Worm (Caenorhabditis elegans) whole organism, L4 larva: Measurements from ENCODE around the gene irld-59.
A peak's percentile ranks its signal among the peaks of the same experiment; 100 is the strongest.
"Not testable (repeated sequence)": the region's sequence is repeated elsewhere in the genome, so short reads cannot be mapped to it uniquely, and the experiment has no call there.

ENCODE experiments used
- F37D6.2 ChIP-seq: sonication (generic microtip); optimal IDR thresholded peaks from 2 replicates; lab custom pipeline; 2016; ENCODE audit warnings: mild to moderate bottlenecking, missing genetic modification characterization, missing compliant biosample characterization
- F49E8.2 ChIP-seq: sonication (generic microtip); optimal IDR thresholded peaks from 2 replicates; lab custom pipeline; 2016; ENCODE audit warnings: missing compliant biosample characterization, mild to moderate bottlenecking, missing genetic modification characterization, borderline replicate concordance
- Y5F2A.4 ChIP-seq: fragments of 200-800 bp; sonication (Bioruptor generic); optimal IDR thresholded peaks from 2 replicates; lab custom pipeline; 2018; ENCODE audit warnings: mild to moderate bottlenecking, missing genetic modification characterization, missing compliant biosample characterization
- aha-1 ChIP-seq: fragments of 150-350 bp; peaks from one replicate; lab custom pipeline; 2014; ENCODE audit warnings: missing biosample characterization, missing genetic modification characterization
- ceh-20 ChIP-seq: fragments of 200-800 bp; sonication (Bioruptor generic); IDR thresholded peaks from 2 replicates; pipeline ENCODE4 v1.3.6; 2022; ENCODE audit warnings: missing genetic modification reagents, missing genetic modification characterization, missing compliant biosample characterization
- ceh-62 ChIP-seq: sonication (generic microtip); optimal IDR thresholded peaks from 2 replicates; lab custom pipeline; 2017; ENCODE audit warnings: missing biosample characterization, missing genetic modification characterization
- duxl-1 ChIP-seq: sonication (generic microtip); optimal IDR thresholded peaks from 2 replicates; lab custom pipeline; 2016; ENCODE audit warnings: mild to moderate bottlenecking, missing genetic modification characterization, moderate library complexity, missing compliant biosample characterization; ENCODE audit not compliant: poor library complexity
- egl-27 ChIP-seq: sonication (generic microtip); optimal IDR thresholded peaks from 3 replicates; lab custom pipeline; 2017; ENCODE audit warnings: missing biosample characterization, missing genetic modification reagents, missing genetic modification characterization
- lin-15B ChIP-seq: fragments of 150-350 bp; sonication (generic microtip); optimal IDR thresholded peaks from 3 replicates; lab custom pipeline; 2014; ENCODE audit warnings: missing biosample characterization, missing genetic modification characterization
- lin-29 ChIP-seq: fragments of 200-800 bp; sonication (Bioruptor generic); IDR thresholded peaks from 2 replicates; pipeline ENCODE4 v1.3.6; 2022; ENCODE audit warnings: missing genetic modification reagents, missing genetic modification characterization, missing compliant biosample characterization
- lin-39 ChIP-seq: fragments of 150-350 bp; optimal IDR thresholded peaks from 2 replicates; lab custom pipeline; 2014; ENCODE audit warnings: missing biosample characterization, missing genetic modification reagents, missing genetic modification characterization
- madf-9 ChIP-seq: fragments of 200-800 bp; sonication (Bioruptor generic); conservative IDR thresholded peaks from 2 replicates; pipeline ENCODE4 v1.3.6; 2022; ENCODE audit warnings: missing genetic modification reagents, missing genetic modification characterization, missing compliant biosample characterization
- mdt-29 ChIP-seq: fragments of 200-800 bp; sonication (Bioruptor generic); IDR thresholded peaks from 2 replicates; pipeline ENCODE4 v1.3.6; 2022; ENCODE audit warnings: missing genetic modification reagents, missing genetic modification characterization, missing compliant biosample characterization
- mxl-3 ChIP-seq: fragments of 200-800 bp; sonication (Bioruptor generic); optimal IDR thresholded peaks from 2 replicates; lab custom pipeline; 2018; ENCODE audit warnings: mild to moderate bottlenecking, missing genetic modification characterization, missing compliant biosample characterization
- nhr-102 ChIP-seq: sonication (generic microtip); optimal IDR thresholded peaks from 2 replicates; lab custom pipeline; 2016; ENCODE audit warnings: mild to moderate bottlenecking, missing genetic modification characterization, moderate library complexity, missing compliant biosample characterization
- nhr-11 ChIP-seq: fragments of 150-350 bp; optimal IDR thresholded peaks from 2 replicates; lab custom pipeline; 2014; ENCODE audit warnings: missing biosample characterization, missing genetic modification characterization
- nhr-25 ChIP-seq: sonication (generic microtip); optimal IDR thresholded peaks from 2 replicates; lab custom pipeline; 2017; ENCODE audit warnings: missing genetic modification characterization, mild to moderate bottlenecking, missing compliant biosample characterization, antibody characterized with exemption, moderate library complexity, borderline replicate concordance; ENCODE audit not compliant: insufficient read depth
- nhr-28 ChIP-seq: fragments of 150-350 bp; optimal IDR thresholded peaks from 2 replicates; lab custom pipeline; 2014; ENCODE audit warnings: missing biosample characterization, missing genetic modification characterization
- nhr-41 ChIP-seq: fragments of 200-800 bp; sonication (Bioruptor generic); IDR thresholded peaks from 2 replicates; pipeline ENCODE4 v1.3.6; 2022; ENCODE audit warnings: missing genetic modification reagents, missing genetic modification characterization, missing compliant biosample characterization
- nhr-42 ChIP-seq: fragments of 200-800 bp; sonication (Bioruptor generic); IDR thresholded peaks from 2 replicates; pipeline ENCODE4 v1.3.6; 2022; ENCODE audit warnings: missing genetic modification characterization, missing compliant biosample characterization
- nhr-76 ChIP-seq: fragments of 150-350 bp; optimal IDR thresholded peaks from 2 replicates; lab custom pipeline; 2014; ENCODE audit warnings: missing biosample characterization, missing genetic modification characterization
- pha-4 ChIP-seq, 2 experiments: fragments of 150-350 bp in 1 of 2; fragments of 200-800 bp in 1 of 2; sonication (Bioruptor generic) in 1 of 2; IDR thresholded peaks in 1 of 2; optimal IDR thresholded peaks in 1 of 2; 2 replicates each; pipeline versions ENCODE4 v1.3.6 to Lab custom; 2014 to 2022; ENCODE audit warnings: missing genetic modification characterization in 2 of 2, missing genetic modification reagents in 2 of 2, missing biosample characterization in 1 of 2, missing compliant biosample characterization in 1 of 2
- saeg-2 ChIP-seq: fragments of 200-800 bp; sonication (Bioruptor generic); IDR thresholded peaks from 2 replicates; pipeline ENCODE4 v1.3.6; 2022; ENCODE audit warnings: missing genetic modification reagents, missing genetic modification characterization, missing compliant biosample characterization
- set-16 ChIP-seq: fragments of 200-800 bp; sonication (Bioruptor generic); IDR thresholded peaks from 2 replicates; pipeline ENCODE4 v1.3.6; 2022; ENCODE audit warnings: missing genetic modification reagents, missing genetic modification characterization, missing compliant biosample characterization
- skn-1 ChIP-seq: fragments of 150-350 bp; optimal IDR thresholded peaks from 2 replicates; lab custom pipeline; 2014; ENCODE audit warnings: missing biosample characterization, missing genetic modification characterization
- tag-97 ChIP-seq: fragments of 200-800 bp; sonication (Bioruptor generic); IDR thresholded peaks from 2 replicates; pipeline ENCODE4 v1.3.6; 2022; ENCODE audit warnings: missing genetic modification characterization, missing compliant biosample characterization
- unc-62 ChIP-seq, 3 experiments: fragments of 150-350 bp in 1 of 3; sonication (generic microtip); optimal IDR thresholded peaks in 2 of 3; peaks in 1 of 3; 1 replicate in 1 of 3; 2 replicates in 2 of 3; lab custom pipeline; 2014 to 2017; ENCODE audit warnings: missing biosample characterization in 3 of 3, missing genetic modification characterization in 3 of 3, missing genetic modification reagents in 3 of 3, missing genotype in 1 of 3
- zip-11 ChIP-seq: fragments of 200-800 bp; sonication (Bioruptor generic); IDR thresholded peaks from 2 replicates; pipeline ENCODE4 v1.3.6; 2022; ENCODE audit warnings: missing genetic modification characterization, missing compliant biosample characterization
- ztf-11 ChIP-seq: fragments of 150-350 bp; optimal IDR thresholded peaks from 2 replicates; lab custom pipeline; 2014; ENCODE audit warnings: missing biosample characterization, missing genetic modification characterization
- ztf-7 ChIP-seq: fragments of 150-350 bp; optimal IDR thresholded peaks from 2 replicates; lab custom pipeline; 2014; ENCODE audit warnings: missing biosample characterization, missing genetic modification characterization

The irld-59 gene

ce11 chrIV:15318982-15319381, 17.9 kb upstream of the irld-59 start, which contains the start of gene Y73F8A.14:
TSS of gene Y73F8A.14 (minus strand) at chrIV:15319082.
- not testable (repeated sequence) for TF ChIP-seq nhr-76 (tag; lab: Kevin White, UChicago); zip-11 (GFP tag; lab: Robert Waterston, UW); tag-97 (GFP tag; lab: Robert Waterston, UW)

ce11 chrIV:15321279-15321678, 15.6 kb upstream of the irld-59 start, which contains the start of gene Y73F8A.15:
TSS of gene Y73F8A.15 (plus strand) at chrIV:15321579.
- TF ChIP-seq mdt-29 (GFP tag; lab: Robert Waterston, UW) (no peak), nhr-28 (tag; lab: Kevin White, UChicago) (no peak), duxl-1 (no peak), skn-1 (no peak), ztf-11 (no peak), ztf-7 (tag; lab: Kevin White, UChicago) (no peak), nhr-102 (tag; lab: Kevin White, UChicago) (no peak)

ce11 chrIV:15323593-15323992, 13.3 kb upstream of the irld-59 start, which contains the start of gene tbx-39:
TSS of gene tbx-39 (plus strand) at chrIV:15323893.
- TF ChIP-seq saeg-2 (GFP tag; lab: Robert Waterston, UW) (no peak), unc-62 (GFP tag; optimal IDR thresholded peaks at IDR 0.05 in 1 of 2; lab: Kevin White, UChicago) (no peak), unc-62 (tag; optimal IDR thresholded peaks at IDR 0.05; lab: Kevin White, UChicago) (no peak), aha-1 (tag; lab: Kevin White, UChicago) (no peak), set-16 (GFP tag; lab: Robert Waterston, UW) (no peak)

ce11 chrIV:15328092-15328491, 8.8 kb upstream of the irld-59 start, which contains the start of gene tbx-40:
TSS of gene tbx-40 (minus strand) at chrIV:15328192.
- TF ChIP-seq madf-9 (GFP tag; lab: Robert Waterston, UW) = no peak
- TF ChIP-seq nhr-76 (tag; lab: Kevin White, UChicago) = no peak
- TF ChIP-seq F37D6.2 = no peak
- no peak for TF ChIP-seq nhr-42 (GFP tag; lab: Robert Waterston, UW)

ce11 chrIV:15361244-15361643, 24.4 kb downstream of the irld-59 start, which contains the start of gene cpna-4:
TSS of gene cpna-4 (plus strand) at chrIV:15361544.
- no peak for TF ChIP-seq madf-9 (GFP tag; lab: Robert Waterston, UW)
- TF ChIP-seq Y5F2A.4 (GFP tag; lab: Kevin White, UChicago) = no peak
- no peak for TF ChIP-seq nhr-42 (GFP tag; lab: Robert Waterston, UW)
- TF ChIP-seq egl-27 (tag; lab: Kevin White, UChicago) = no peak
- TF ChIP-seq nhr-11 (tag; lab: Kevin White, UChicago) = no peak
- no peak for TF ChIP-seq lin-39
- no peak for TF ChIP-seq lin-15B (tag; lab: Kevin White, UChicago)
- no peak for TF ChIP-seq ceh-20 (GFP tag; lab: Robert Waterston, UW)

DNA sequence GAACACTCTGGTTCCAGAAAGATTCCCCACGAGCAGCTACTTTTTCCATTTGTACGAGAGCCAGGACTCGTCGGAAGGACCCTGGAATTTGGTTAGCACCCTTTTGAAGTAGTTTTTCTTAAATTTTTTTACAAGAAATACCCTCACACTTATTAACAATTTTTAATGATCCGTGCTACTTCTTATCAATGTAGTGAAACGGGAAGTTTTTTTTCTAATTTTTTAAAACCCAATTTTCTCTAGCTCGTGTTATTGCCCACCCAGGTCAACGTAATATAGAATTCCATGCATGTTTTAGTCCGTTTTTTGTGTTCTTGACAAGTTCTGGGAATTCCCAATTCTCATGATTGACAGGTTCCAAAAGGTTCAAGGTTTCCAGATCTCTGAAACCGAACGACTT, 25.0 kb downstream of the irld-59 start:
- no peak for TF ChIP-seq nhr-41 (GFP tag; lab: Robert Waterston, UW)
- no peak for TF ChIP-seq duxl-1
- TF ChIP-seq unc-62 (GFP tag; optimal IDR thresholded peaks at IDR 0.05 in 1 of 2; lab: Kevin White, UChicago) = peak in 1 of 2 experiments; percentile 64
- TF ChIP-seq unc-62 (tag; optimal IDR thresholded peaks at IDR 0.05; lab: Kevin White, UChicago) = no peak
- TF ChIP-seq nhr-25 (tag; lab: Kevin White, UChicago) = no peak
- TF ChIP-seq ceh-20 (GFP tag; lab: Robert Waterston, UW) = no peak
- peak; percentile 62 for TF ChIP-seq aha-1 (tag; lab: Kevin White, UChicago)

DNA sequence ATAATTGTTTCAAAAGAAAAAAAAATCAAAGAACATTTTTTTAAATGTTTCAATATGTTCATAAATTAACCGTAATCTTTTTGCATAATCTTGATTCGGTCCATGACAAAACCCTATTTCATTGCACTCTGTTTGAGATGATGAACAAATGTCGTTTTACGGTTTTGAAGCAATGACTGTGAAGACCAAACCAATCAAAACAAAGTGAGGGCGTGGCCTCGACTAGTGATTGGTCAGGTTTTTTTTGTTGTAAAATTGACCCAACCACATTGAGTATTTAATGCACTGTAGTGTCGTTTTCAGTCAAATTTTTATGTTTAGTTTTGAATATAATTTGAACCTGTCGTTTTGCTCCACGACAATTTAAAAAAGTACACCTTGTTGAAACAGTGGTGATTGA, 40.6 kb downstream of the irld-59 start:
- TF ChIP-seq ceh-62 (tag; lab: Kevin White, UChicago) = no peak
- no peak for TF ChIP-seq mxl-3 (GFP tag; lab: Kevin White, UChicago)
- no peak for TF ChIP-seq pha-4 (GFP tag; IDR thresholded peaks at IDR 0.05; lab: Robert Waterston, UW)
- no peak for TF ChIP-seq pha-4 (tag; optimal IDR thresholded peaks at IDR 0.05; lab: Kevin White, UChicago)
- no peak for TF ChIP-seq lin-29 (GFP tag; lab: Robert Waterston, UW)
- TF ChIP-seq mdt-29 (GFP tag; lab: Robert Waterston, UW) = no peak
- TF ChIP-seq F49E8.2 (tag; lab: Kevin White, UChicago) = no peak
